Worm (Caenorhabditis elegans) whole organism, late embryonic: ENCODE results near the gene pod-2.

Source experiments
- C08G9.2 ChIP-seq: sonication (generic microtip); optimal IDR thresholded peaks from 2 replicates; lab custom pipeline; 2016; ENCODE audit warnings: mild to moderate bottlenecking, missing genetic modification characterization, moderate library complexity, missing compliant biosample characterization
- C38D4.7 ChIP-seq: fragments of 200-800 bp; sonication (Bioruptor generic); optimal IDR thresholded peaks from 2 replicates; lab custom pipeline; 2018; ENCODE audit warnings: mild to moderate bottlenecking, missing genetic modification characterization, moderate library complexity, missing compliant biosample characterization
- F13H6.1 ChIP-seq: sonication (generic microtip); optimal IDR thresholded peaks from 2 replicates; lab custom pipeline; 2016; ENCODE audit warnings: missing genetic modification characterization, missing compliant biosample characterization
- K02D7.2 ChIP-seq: sonication (generic microtip); optimal IDR thresholded peaks from 2 replicates; lab custom pipeline; 2017; ENCODE audit warnings: mild to moderate bottlenecking, missing genetic modification characterization, missing compliant biosample characterization
- K09A11.1 ChIP-seq: sonication (generic microtip); optimal IDR thresholded peaks from 2 replicates; lab custom pipeline; 2017; ENCODE audit warnings: antibody characterized with exemption, mild to moderate bottlenecking, missing genetic modification characterization, missing compliant biosample characterization; ENCODE audit not compliant: insufficient read depth
- T23F11.4 ChIP-seq: fragments of 200-800 bp; sonication (Bioruptor generic); optimal IDR thresholded peaks from 2 replicates; lab custom pipeline; 2018; ENCODE audit warnings: mild to moderate bottlenecking, missing genetic modification characterization, missing compliant biosample characterization
- ceh-14 ChIP-seq: sonication (generic microtip); optimal IDR thresholded peaks from 2 replicates; lab custom pipeline; 2016; ENCODE audit warnings: missing genotype, missing genetic modification characterization, missing compliant biosample characterization
- ceh-2 ChIP-seq: sonication (generic microtip); optimal IDR thresholded peaks from 2 replicates; lab custom pipeline; 2016; ENCODE audit warnings: missing genotype, missing genetic modification characterization, missing compliant biosample characterization
- ceh-22 ChIP-seq: sonication (generic microtip); optimal IDR thresholded peaks from 2 replicates; lab custom pipeline; 2017; ENCODE audit warnings: missing biosample characterization, missing genetic modification characterization
- ceh-30 ChIP-seq: fragments of 150-350 bp; optimal IDR thresholded peaks from 2 replicates; lab custom pipeline; 2014; ENCODE audit warnings: missing biosample characterization, missing genetic modification characterization
- ceh-31 ChIP-seq: sonication (generic microtip); optimal IDR thresholded peaks from 2 replicates; lab custom pipeline; 2016; ENCODE audit warnings: missing genetic modification characterization, missing compliant biosample characterization
- ceh-34 ChIP-seq: sonication (generic microtip); optimal IDR thresholded peaks from 2 replicates; lab custom pipeline; 2016; ENCODE audit warnings: mild to moderate bottlenecking, missing genetic modification characterization, missing compliant biosample characterization
- ceh-45 ChIP-seq: fragments of 200-800 bp; sonication (Bioruptor generic); IDR thresholded peaks from 2 replicates; pipeline ENCODE4 v1.3.6; 2022; ENCODE audit warnings: missing genetic modification reagents, missing genetic modification characterization, missing compliant biosample characterization
- ceh-48 ChIP-seq: sonication (generic microtip); optimal IDR thresholded peaks from 2 replicates; lab custom pipeline; 2016; ENCODE audit warnings: missing genetic modification characterization, inconsistent platforms, missing compliant biosample characterization
- ceh-6 ChIP-seq: fragments of 200-800 bp; sonication (Bioruptor generic); optimal IDR thresholded peaks from 2 replicates; lab custom pipeline; 2018; ENCODE audit warnings: mild to moderate bottlenecking, missing genetic modification characterization, missing compliant biosample characterization
- che-1 ChIP-seq: sonication (generic microtip); optimal IDR thresholded peaks from 2 replicates; lab custom pipeline; 2016; ENCODE audit warnings: mild to moderate bottlenecking, missing genetic modification characterization, missing compliant biosample characterization
- dmd-4 ChIP-seq: sonication (generic microtip); optimal IDR thresholded peaks from 2 replicates; lab custom pipeline; 2016; ENCODE audit warnings: borderline replicate concordance, missing genetic modification characterization, missing compliant biosample characterization
- elt-4 ChIP-seq: sonication (generic microtip); optimal IDR thresholded peaks from 2 replicates; lab custom pipeline; 2016; ENCODE audit warnings: missing genetic modification characterization, missing compliant biosample characterization
- ets-4 ChIP-seq: sonication (generic microtip); optimal IDR thresholded peaks from 2 replicates; lab custom pipeline; 2016; ENCODE audit warnings: missing genetic modification characterization, missing compliant biosample characterization
- eyg-1 ChIP-seq: sonication (generic microtip); optimal IDR thresholded peaks from 2 replicates; lab custom pipeline; 2016; ENCODE audit warnings: missing genotype, missing genetic modification characterization, missing compliant biosample characterization
- fkh-10 ChIP-seq: fragments of 150-350 bp; optimal IDR thresholded peaks from 2 replicates; lab custom pipeline; 2014; ENCODE audit warnings: missing biosample characterization, missing genetic modification reagents, missing genetic modification characterization
- fkh-6 ChIP-seq: sonication (generic microtip); optimal IDR thresholded peaks from 2 replicates; lab custom pipeline; 2016; ENCODE audit warnings: missing genetic modification characterization, missing compliant biosample characterization
- hlh-15 ChIP-seq: sonication (generic microtip); optimal IDR thresholded peaks from 2 replicates; lab custom pipeline; 2016; ENCODE audit warnings: missing genetic modification characterization, missing compliant biosample characterization
- lim-6 ChIP-seq: sonication (generic microtip); optimal IDR thresholded peaks from 2 replicates; lab custom pipeline; 2016; ENCODE audit warnings: missing genetic modification characterization, missing compliant biosample characterization
- lin-11 ChIP-seq: fragments of 200-800 bp; sonication (Bioruptor generic); optimal IDR thresholded peaks from 2 replicates; lab custom pipeline; 2018; ENCODE audit warnings: mild to moderate bottlenecking, missing genetic modification characterization, missing compliant biosample characterization
- mec-3 ChIP-seq: sonication (generic microtip); optimal IDR thresholded peaks from 2 replicates; lab custom pipeline; 2016; ENCODE audit warnings: borderline replicate concordance, missing genetic modification characterization, missing compliant biosample characterization
- nfya-1 ChIP-seq: sonication (generic microtip); optimal IDR thresholded peaks from 2 replicates; lab custom pipeline; 2017; ENCODE audit warnings: missing genetic modification characterization, mild to moderate bottlenecking, missing compliant biosample characterization, antibody characterized with exemption, moderate library complexity
- nhr-232 ChIP-seq: sonication (generic microtip); optimal IDR thresholded peaks from 2 replicates; lab custom pipeline; 2016; ENCODE audit warnings: missing genetic modification characterization, missing compliant biosample characterization
- npax-4 ChIP-seq: sonication (generic microtip); optimal IDR thresholded peaks from 2 replicates; lab custom pipeline; 2016; ENCODE audit warnings: missing genetic modification characterization, missing compliant biosample characterization
- odd-2 ChIP-seq: sonication (generic microtip); optimal IDR thresholded peaks from 2 replicates; lab custom pipeline; 2017; ENCODE audit warnings: antibody characterized with exemption, mild to moderate bottlenecking, missing genetic modification characterization, missing compliant biosample characterization
- pat-9 ChIP-seq: fragments of 200-800 bp; sonication (Bioruptor generic); optimal IDR thresholded peaks from 2 replicates; lab custom pipeline; 2018; ENCODE audit warnings: mild to moderate bottlenecking, missing genetic modification characterization, moderate library complexity, missing compliant biosample characterization
- pha-2 ChIP-seq: sonication (generic microtip); optimal IDR thresholded peaks from 2 replicates; lab custom pipeline; 2017; ENCODE audit warnings: mild to moderate bottlenecking, missing genetic modification characterization, missing compliant biosample characterization
- pha-4 ChIP-seq: fragments of 150-350 bp; optimal IDR thresholded peaks from 2 replicates; lab custom pipeline; 2018; ENCODE audit warnings: missing biosample characterization, missing genetic modification reagents, missing genetic modification characterization
- pqm-1 ChIP-seq: sonication (generic microtip); optimal IDR thresholded peaks from 2 replicates; lab custom pipeline; 2016; ENCODE audit warnings: missing genetic modification characterization, missing compliant biosample characterization
- pros-1 ChIP-seq: fragments of 150-350 bp; optimal IDR thresholded peaks from 2 replicates; lab custom pipeline; 2014; ENCODE audit warnings: missing biosample characterization, missing genetic modification reagents, missing genetic modification characterization
- sdc-2 ChIP-seq: sonication (generic microtip); optimal IDR thresholded peaks from 2 replicates; lab custom pipeline; 2016; ENCODE audit warnings: missing genotype, missing genetic modification characterization, missing compliant biosample characterization
- sox-2 ChIP-seq: fragments of 200-800 bp; sonication (Bioruptor generic); IDR thresholded peaks from 2 replicates; pipeline ENCODE4 v1.3.6; 2022; ENCODE audit warnings: missing genetic modification reagents, missing genetic modification characterization, missing compliant biosample characterization
- sox-4 ChIP-seq: sonication (generic microtip); optimal IDR thresholded peaks from 2 replicates; lab custom pipeline; 2017; ENCODE audit warnings: mild to moderate bottlenecking, missing genetic modification characterization, inconsistent platforms, missing compliant biosample characterization
- unc-42 ChIP-seq: sonication (generic microtip); optimal IDR thresholded peaks from 2 replicates; lab custom pipeline; 2016; ENCODE audit warnings: missing genotype, missing genetic modification characterization, missing compliant biosample characterization
- unc-86 ChIP-seq: sonication (generic microtip); optimal IDR thresholded peaks from 2 replicates; lab custom pipeline; 2016; ENCODE audit warnings: missing genetic modification characterization, missing compliant biosample characterization
- zip-5 ChIP-seq: sonication (generic microtip); optimal IDR thresholded peaks from 2 replicates; lab custom pipeline; 2016; ENCODE audit warnings: missing genetic modification characterization, missing compliant biosample characterization
- ztf-16 ChIP-seq: sonication (generic microtip); optimal IDR thresholded peaks from 2 replicates; lab custom pipeline; 2017; ENCODE audit warnings: missing genetic modification characterization, missing compliant biosample characterization

pod-2 gene

ce11 chrII:1136485-1136884 is at the start of gene pod-2:
TSS of gene pod-2 (plus strand) at chrII:1136785.
- no peak for TF ChIP-seq T23F11.4 (GFP tag; lab: Kevin White, UChicago)
- no peak for TF ChIP-seq ceh-34 (tag; lab: Kevin White, UChicago)
- no peak for TF ChIP-seq ceh-14 (tag; lab: Kevin White, UChicago)
- no peak for TF ChIP-seq ztf-16 (tag; lab: Kevin White, UChicago)
- no peak for TF ChIP-seq dmd-4 (tag; lab: Kevin White, UChicago)
- TF ChIP-seq eyg-1 (tag; lab: Kevin White, UChicago): no peak
- no peak for TF ChIP-seq nhr-232 (tag; lab: Kevin White, UChicago)
- no peak for TF ChIP-seq C08G9.2 (tag; lab: Kevin White, UChicago)
- no peak for TF ChIP-seq ceh-45 (GFP tag; lab: Robert Waterston, UW)
- TF ChIP-seq lim-6 (tag; lab: Kevin White, UChicago): no peak
- no peak for TF ChIP-seq unc-86 (tag; lab: Kevin White, UChicago)
- TF ChIP-seq ceh-48 (tag; lab: Kevin White, UChicago): no peak
- TF ChIP-seq npax-4: no peak
- TF ChIP-seq ceh-2 (tag; lab: Kevin White, UChicago): no peak
- TF ChIP-seq ceh-30: no peak
- TF ChIP-seq sdc-2 (tag; lab: Kevin White, UChicago): no peak
- no peak for TF ChIP-seq zip-5 (tag; lab: Kevin White, UChicago)
- TF ChIP-seq hlh-15 (tag; lab: Kevin White, UChicago): no peak

ce11 chrII:1088527-1089230 is 47.9 kb upstream of the pod-2 start:
- no peak for TF ChIP-seq sox-4 (tag; lab: Kevin White, UChicago)
- TF ChIP-seq K09A11.1 (tag; lab: Kevin White, UChicago): no peak
- no peak for TF ChIP-seq ets-4
- no peak for TF ChIP-seq C38D4.7 (GFP tag; lab: Kevin White, UChicago)
- no peak for TF ChIP-seq pha-4 (tag; lab: Kevin White, UChicago)
- no peak for TF ChIP-seq ceh-31 (tag; lab: Kevin White, UChicago)
- TF ChIP-seq elt-4: no peak
- no peak for TF ChIP-seq odd-2 (tag; lab: Kevin White, UChicago)
- TF ChIP-seq sox-2 (GFP tag; lab: Robert Waterston, UW): no peak
- TF ChIP-seq mec-3 (tag; lab: Kevin White, UChicago): no peak
- no peak for TF ChIP-seq F13H6.1 (tag; lab: Kevin White, UChicago)
- no peak for TF ChIP-seq ceh-45 (GFP tag; lab: Robert Waterston, UW)
- TF ChIP-seq dmd-4 (tag; lab: Kevin White, UChicago): no peak
- no peak for TF ChIP-seq nfya-1 (tag; lab: Kevin White, UChicago)
- TF ChIP-seq pat-9 (tag; lab: Kevin White, UChicago): no peak
- TF ChIP-seq unc-42: no peak
- TF ChIP-seq ceh-48 (tag; lab: Kevin White, UChicago): no peak
- TF ChIP-seq, all 69 proteins: peak for 0

ce11 chrII:1090743-1091142 is 45.8 kb upstream of the pod-2 start:
- TF ChIP-seq ceh-6 (GFP tag; lab: Kevin White, UChicago) (no peak), lim-6 (tag; lab: Kevin White, UChicago) (no peak), ceh-2 (tag; lab: Kevin White, UChicago) (no peak), pros-1 (tag; lab: Kevin White, UChicago) (no peak), ceh-31 (tag; lab: Kevin White, UChicago) (no peak), pha-2 (tag; lab: Kevin White, UChicago) (no peak), ceh-22 (tag; lab: Kevin White, UChicago) (no peak), pha-4 (tag; lab: Kevin White, UChicago) (no peak), F13H6.1 (tag; lab: Kevin White, UChicago) (no peak), K02D7.2 (tag; lab: Kevin White, UChicago) (no peak), fkh-10 (GFP tag; lab: Kevin White, UChicago) (no peak), T23F11.4 (GFP tag; lab: Kevin White, UChicago) (no peak), che-1 (no peak), lin-11 (no peak), pqm-1 (no peak), unc-42 (no peak), fkh-6 (tag; lab: Kevin White, UChicago) (no peak)
